Worm (Caenorhabditis elegans): Measurements from ENCODE around the gene gpa-12.

The gpa-12 gene

ce11 chrX:9231556-9231955, 11.8 kb upstream of the gpa-12 start:
- TF ChIP-seq ceh-36 (tag; optimal IDR thresholded peaks at IDR 0.05) (no peak), hmg-4 (GFP tag; optimal IDR thresholded peaks at IDR 0.05) (no peak), flt-1 (GFP tag; IDR thresholded peaks at IDR 0.05) (no peak), scrt-1 (GFP tag; IDR thresholded peaks at IDR 0.05) (no peak), B0310.2 (tag; optimal IDR thresholded peaks at IDR 0.05) (no peak), pes-1 (GFP tag; IDR thresholded peaks at IDR 0.05) (no peak), hmbx-1 (tag; optimal IDR thresholded peaks at IDR 0.05) (no peak), F13C5.2 (tag; optimal IDR thresholded peaks at IDR 0.05) (no peak), tbx-37 (GFP tag; conservative IDR thresholded peaks at IDR 0.05) (no peak), hnd-1 (tag; optimal IDR thresholded peaks at IDR 0.05) (no peak), ets-7 (tag; optimal IDR thresholded peaks at IDR 0.05) (no peak), ama-1 (optimal IDR thresholded peaks at IDR 0.05) (no peak), tra-4 (tag; optimal IDR thresholded peaks at IDR 0.05) (no peak), aly-1 (tag; optimal IDR thresholded peaks at IDR 0.05) (no peak)

- TF ChIP-seq tbx-11 (GFP tag; IDR thresholded peaks at IDR 0.05) (no peak), tra-4 (tag; optimal IDR thresholded peaks at IDR 0.05) (no peak), scrt-1 (GFP tag; IDR thresholded peaks at IDR 0.05) (no peak), ama-1 (optimal IDR thresholded peaks at IDR 0.05) (no peak), F13C5.2 (tag; optimal IDR thresholded peaks at IDR 0.05) (no peak), hnd-1 (tag; optimal IDR thresholded peaks at IDR 0.05) (no peak), ceh-13 (GFP tag; optimal IDR thresholded peaks at IDR 0.05) (no peak), ceh-36 (tag; optimal IDR thresholded peaks at IDR 0.05) (no peak), aly-1 (tag; optimal IDR thresholded peaks at IDR 0.05) (no peak)
These were observed 11.3 kb upstream of the gpa-12 start, which contains the start of gene vav-1 for ce11 chrX:9232037-9232436. Gene vav-1, minus strand, starts transcription at chrX:9232137.

- TF ChIP-seq tbx-11 (GFP tag; IDR thresholded peaks at IDR 0.05) (no peak), B0310.2 (tag; optimal IDR thresholded peaks at IDR 0.05) (no peak), hmg-4 (GFP tag; optimal IDR thresholded peaks at IDR 0.05) (no peak), hnd-1 (tag; optimal IDR thresholded peaks at IDR 0.05) (no peak), ets-7 (tag; optimal IDR thresholded peaks at IDR 0.05) (no peak), hmbx-1 (tag; optimal IDR thresholded peaks at IDR 0.05) (no peak), tra-4 (tag; optimal IDR thresholded peaks at IDR 0.05) (no peak), pes-1 (GFP tag; IDR thresholded peaks at IDR 0.05) (no peak), sea-1 (GFP tag; conservative IDR thresholded peaks at IDR 0.05) (no peak), scrt-1 (GFP tag; IDR thresholded peaks at IDR 0.05) (no peak), tbx-37 (GFP tag; conservative IDR thresholded peaks at IDR 0.05) (no peak), aly-1 (tag; optimal IDR thresholded peaks at IDR 0.05) (no peak), flt-1 (GFP tag; IDR thresholded peaks at IDR 0.05) (no peak), ceh-13 (GFP tag; optimal IDR thresholded peaks at IDR 0.05) (no peak), ceh-36 (tag; optimal IDR thresholded peaks at IDR 0.05) (no peak), F13C5.2 (tag; optimal IDR thresholded peaks at IDR 0.05) (no peak), ama-1 (optimal IDR thresholded peaks at IDR 0.05) (no peak)
These were observed 9.6 kb upstream of the gpa-12 start for ce11 chrX:9233805-9234204.

DNA sequence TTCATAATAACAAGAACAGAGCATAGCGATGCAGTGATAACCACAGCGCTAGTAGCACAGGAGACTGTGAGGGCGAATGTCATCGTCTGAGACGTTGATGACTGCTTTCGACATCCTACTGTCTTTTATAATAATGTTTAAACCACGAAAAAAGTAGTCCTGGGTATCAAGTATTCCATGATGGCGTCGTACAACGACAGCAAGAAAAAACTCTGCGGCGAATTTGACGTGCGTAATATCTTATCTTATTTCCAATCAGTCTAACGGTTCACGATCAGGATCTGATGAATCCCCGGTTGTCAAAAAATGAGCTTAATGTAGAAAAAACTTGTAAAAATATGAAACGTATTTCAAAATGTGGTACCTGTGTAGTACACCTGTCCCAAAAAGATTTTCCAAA, 8.8 kb upstream of the gpa-12 start, which contains the start of gene col-175:
col-175 (minus strand) TSS at position 101 of the 400 bp plus-strand sequence.
- TF ChIP-seq ama-1 (optimal IDR thresholded peaks at IDR 0.05) (no peak), pes-1 (GFP tag; IDR thresholded peaks at IDR 0.05) (no peak), tra-4 (tag; optimal IDR thresholded peaks at IDR 0.05) (no peak)

ce11 chrX:9237708-9238107, 5.6 kb upstream of the gpa-12 start:
- TF ChIP-seq ama-1 (optimal IDR thresholded peaks at IDR 0.05) (no peak), hmg-4 (GFP tag; optimal IDR thresholded peaks at IDR 0.05) (no peak), ceh-36 (tag; optimal IDR thresholded peaks at IDR 0.05) (no peak), hmbx-1 (tag; optimal IDR thresholded peaks at IDR 0.05) (no peak), flt-1 (GFP tag; IDR thresholded peaks at IDR 0.05) (no peak), B0310.2 (tag; optimal IDR thresholded peaks at IDR 0.05) (no peak), tbx-11 (GFP tag; IDR thresholded peaks at IDR 0.05) (no peak), hnd-1 (tag; optimal IDR thresholded peaks at IDR 0.05) (no peak), tbx-37 (GFP tag; conservative IDR thresholded peaks at IDR 0.05) (no peak), ceh-13 (GFP tag; optimal IDR thresholded peaks at IDR 0.05) (no peak)

ce11 chrX:9238692-9239091, 4.7 kb upstream of the gpa-12 start:
- TF ChIP-seq tra-4 (tag; optimal IDR thresholded peaks at IDR 0.05) (no peak), ceh-36 (tag; optimal IDR thresholded peaks at IDR 0.05) (no peak), tbx-11 (GFP tag; IDR thresholded peaks at IDR 0.05) (no peak), pes-1 (GFP tag; IDR thresholded peaks at IDR 0.05) (no peak), aly-1 (tag; optimal IDR thresholded peaks at IDR 0.05) (no peak), ets-7 (tag; optimal IDR thresholded peaks at IDR 0.05) (no peak), scrt-1 (GFP tag; IDR thresholded peaks at IDR 0.05) (no peak), ceh-13 (GFP tag; optimal IDR thresholded peaks at IDR 0.05) (no peak), hmbx-1 (tag; optimal IDR thresholded peaks at IDR 0.05) (no peak), flt-1 (GFP tag; IDR thresholded peaks at IDR 0.05) (no peak), hmg-4 (GFP tag; optimal IDR thresholded peaks at IDR 0.05) (no peak), F13C5.2 (tag; optimal IDR thresholded peaks at IDR 0.05) (no peak), ama-1 (optimal IDR thresholded peaks at IDR 0.05) (no peak), B0310.2 (tag; optimal IDR thresholded peaks at IDR 0.05) (no peak), hnd-1 (tag; optimal IDR thresholded peaks at IDR 0.05) (no peak)

DNA sequence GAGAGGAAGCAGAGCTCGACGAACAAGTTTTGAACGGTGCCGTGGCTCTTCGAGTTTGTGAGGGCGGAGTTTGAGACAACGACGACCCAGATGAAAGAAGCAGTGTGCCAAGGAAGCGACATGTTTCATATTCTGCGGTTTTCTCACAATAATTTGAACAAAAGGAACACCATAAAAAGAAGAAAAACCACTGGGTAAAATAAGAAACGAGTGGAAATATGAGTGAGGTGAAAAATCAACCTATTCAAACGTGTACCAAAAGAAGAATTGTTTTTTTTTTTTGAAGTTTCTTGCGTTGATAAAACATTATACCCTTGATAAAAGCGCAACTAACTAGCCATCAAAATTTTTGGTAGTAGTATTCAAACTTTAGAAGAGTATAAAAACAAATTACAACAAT, 1.2 kb upstream of the gpa-12 start, which contains the start of gene lgc-4:
lgc-4 (minus strand) TSS at position 101 of the 400 bp plus-strand sequence.
- TF ChIP-seq aly-1 (tag; optimal IDR thresholded peaks at IDR 0.05): no peak
- no peak for TF ChIP-seq tbx-37 (GFP tag; conservative IDR thresholded peaks at IDR 0.05)
- TF ChIP-seq tbx-11 (GFP tag; IDR thresholded peaks at IDR 0.05): no peak
- TF ChIP-seq ceh-36 (tag; optimal IDR thresholded peaks at IDR 0.05): no peak
- no peak for TF ChIP-seq ama-1 (optimal IDR thresholded peaks at IDR 0.05)
- TF ChIP-seq flt-1 (GFP tag; IDR thresholded peaks at IDR 0.05): no peak

ce11 chrX:9246625-9247024, 3.3 kb downstream of the gpa-12 start:
- no peak for TF ChIP-seq ceh-13 (GFP tag; optimal IDR thresholded peaks at IDR 0.05)
- no peak for TF ChIP-seq F13C5.2 (tag; optimal IDR thresholded peaks at IDR 0.05)
- no peak for TF ChIP-seq pes-1 (GFP tag; IDR thresholded peaks at IDR 0.05)
- no peak for TF ChIP-seq scrt-1 (GFP tag; IDR thresholded peaks at IDR 0.05)
- TF ChIP-seq sea-1 (GFP tag; conservative IDR thresholded peaks at IDR 0.05): no peak
- TF ChIP-seq hmbx-1 (tag; optimal IDR thresholded peaks at IDR 0.05): no peak
- TF ChIP-seq hmg-4 (GFP tag; optimal IDR thresholded peaks at IDR 0.05): no peak
